Worm (Caenorhabditis elegans): ENCODE results near the gene ZK938.10.

The ZK938.10 gene

DNA sequence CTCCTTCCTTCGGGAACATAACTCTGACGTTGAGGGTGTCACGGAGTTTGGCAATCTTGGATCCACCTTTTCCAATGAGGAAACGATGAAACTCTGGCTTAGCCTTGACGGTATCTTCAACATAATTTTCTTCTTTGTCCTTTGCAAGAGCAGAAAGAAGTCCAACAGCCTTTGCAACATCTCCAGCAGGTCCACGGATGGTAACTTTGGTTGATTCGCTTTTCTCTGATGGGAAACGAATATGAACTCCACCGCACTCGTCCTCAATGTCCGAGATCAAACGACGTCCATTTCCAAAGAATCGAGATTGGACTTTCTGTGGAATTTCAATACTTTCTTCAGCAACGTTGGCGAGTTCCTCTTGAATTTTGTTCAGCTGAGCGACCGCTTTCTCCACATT lies 37.7 kb upstream of the ZK938.10 start:
- TF ChIP-seq ceh-36 (tag; optimal IDR thresholded peaks at IDR 0.05) (no peak), scrt-1 (GFP tag; IDR thresholded peaks at IDR 0.05) (no peak), F13C5.2 (tag; optimal IDR thresholded peaks at IDR 0.05) (no peak), tbx-11 (GFP tag; IDR thresholded peaks at IDR 0.05) (no peak), ama-1 (optimal IDR thresholded peaks at IDR 0.05) (no peak), tbx-37 (GFP tag; conservative IDR thresholded peaks at IDR 0.05) (no peak), hnd-1 (tag; optimal IDR thresholded peaks at IDR 0.05) (no peak), hmg-4 (GFP tag; optimal IDR thresholded peaks at IDR 0.05) (no peak), ets-7 (tag; optimal IDR thresholded peaks at IDR 0.05) (no peak), hmbx-1 (tag; optimal IDR thresholded peaks at IDR 0.05) (no peak), flt-1 (GFP tag; IDR thresholded peaks at IDR 0.05) (no peak), pes-1 (GFP tag; IDR thresholded peaks at IDR 0.05) (no peak), sea-1 (GFP tag; conservative IDR thresholded peaks at IDR 0.05) (no peak), tra-4 (tag; optimal IDR thresholded peaks at IDR 0.05) (no peak), ceh-13 (GFP tag; optimal IDR thresholded peaks at IDR 0.05) (no peak), aly-1 (tag; optimal IDR thresholded peaks at IDR 0.05) (no peak), B0310.2 (tag; optimal IDR thresholded peaks at IDR 0.05) (no peak)

DNA sequence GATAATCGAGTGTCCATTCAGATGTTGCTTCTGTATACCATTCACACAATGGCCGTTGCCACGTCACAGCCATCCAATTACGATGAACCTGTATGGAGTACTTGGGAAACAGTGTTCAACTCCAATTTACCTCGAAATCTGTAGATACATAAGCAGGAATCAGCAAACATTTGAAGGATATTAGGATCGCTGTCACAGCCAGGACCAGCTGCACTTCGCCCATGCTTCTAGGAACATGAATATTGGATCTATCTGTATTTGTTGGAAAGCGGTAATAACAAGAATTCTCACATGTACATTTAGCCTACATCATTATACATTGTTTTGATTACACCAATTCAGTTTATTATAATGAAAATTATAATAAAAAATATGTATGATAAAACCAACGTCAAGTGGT lies 35.4 kb upstream of the ZK938.10 start, which contains the start of gene algn-8:
Gene algn-8 (minus strand): TSS at position 227 of the 400 bp plus-strand sequence.
- TF ChIP-seq hnd-1 (tag; optimal IDR thresholded peaks at IDR 0.05), result no peak
- no peak for TF ChIP-seq tbx-11 (GFP tag; IDR thresholded peaks at IDR 0.05)
- no peak for TF ChIP-seq F13C5.2 (tag; optimal IDR thresholded peaks at IDR 0.05)
- no peak for TF ChIP-seq aly-1 (tag; optimal IDR thresholded peaks at IDR 0.05)
- no peak for TF ChIP-seq ets-7 (tag; optimal IDR thresholded peaks at IDR 0.05)
- TF ChIP-seq ama-1 (optimal IDR thresholded peaks at IDR 0.05), result no peak

DNA sequence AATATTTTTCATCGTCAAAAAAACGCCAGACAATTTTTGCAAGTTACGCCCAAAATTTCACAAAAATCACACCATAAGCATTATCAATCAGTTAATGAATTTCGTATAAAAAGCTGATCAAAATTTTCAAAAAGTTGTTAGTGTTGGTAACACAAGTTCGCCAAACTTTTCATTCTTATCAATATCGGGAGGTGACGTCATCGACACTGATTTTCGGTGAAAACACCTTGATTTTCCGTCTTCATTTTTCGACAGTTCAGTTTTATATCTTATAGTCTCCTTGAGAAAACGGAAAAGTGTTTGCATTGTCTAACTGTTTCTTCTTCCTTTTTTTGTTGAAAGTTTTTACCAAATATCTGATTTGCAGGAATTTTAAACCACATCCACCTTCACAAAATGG lies 30.0 kb upstream of the ZK938.10 start, which contains the start of gene C08H9.15:
Gene C08H9.15 (plus strand): TSS at position 368 of the 400 bp plus-strand sequence.
- TF ChIP-seq sea-1 (GFP tag; conservative IDR thresholded peaks at IDR 0.05), result no peak
- TF ChIP-seq aly-1 (tag; optimal IDR thresholded peaks at IDR 0.05), result no peak
- no peak for TF ChIP-seq ets-7 (tag; optimal IDR thresholded peaks at IDR 0.05)
- no peak for TF ChIP-seq ama-1 (optimal IDR thresholded peaks at IDR 0.05)
- no peak for TF ChIP-seq B0310.2 (tag; optimal IDR thresholded peaks at IDR 0.05)
- no peak for TF ChIP-seq hmg-4 (GFP tag; optimal IDR thresholded peaks at IDR 0.05)
- TF ChIP-seq hmbx-1 (tag; optimal IDR thresholded peaks at IDR 0.05), result no peak
- TF ChIP-seq pes-1 (GFP tag; IDR thresholded peaks at IDR 0.05), result no peak
- TF ChIP-seq F13C5.2 (tag; optimal IDR thresholded peaks at IDR 0.05), result no peak
- TF ChIP-seq tbx-37 (GFP tag; conservative IDR thresholded peaks at IDR 0.05), result no peak
- TF ChIP-seq flt-1 (GFP tag; IDR thresholded peaks at IDR 0.05), result no peak
- TF ChIP-seq hnd-1 (tag; optimal IDR thresholded peaks at IDR 0.05), result no peak
- no peak for TF ChIP-seq ceh-13 (GFP tag; optimal IDR thresholded peaks at IDR 0.05)
- TF ChIP-seq scrt-1 (GFP tag; IDR thresholded peaks at IDR 0.05), result no peak
- TF ChIP-seq ceh-36 (tag; optimal IDR thresholded peaks at IDR 0.05), result no peak
- no peak for TF ChIP-seq tra-4 (tag; optimal IDR thresholded peaks at IDR 0.05)
- TF ChIP-seq tbx-11 (GFP tag; IDR thresholded peaks at IDR 0.05), result no peak

DNA sequence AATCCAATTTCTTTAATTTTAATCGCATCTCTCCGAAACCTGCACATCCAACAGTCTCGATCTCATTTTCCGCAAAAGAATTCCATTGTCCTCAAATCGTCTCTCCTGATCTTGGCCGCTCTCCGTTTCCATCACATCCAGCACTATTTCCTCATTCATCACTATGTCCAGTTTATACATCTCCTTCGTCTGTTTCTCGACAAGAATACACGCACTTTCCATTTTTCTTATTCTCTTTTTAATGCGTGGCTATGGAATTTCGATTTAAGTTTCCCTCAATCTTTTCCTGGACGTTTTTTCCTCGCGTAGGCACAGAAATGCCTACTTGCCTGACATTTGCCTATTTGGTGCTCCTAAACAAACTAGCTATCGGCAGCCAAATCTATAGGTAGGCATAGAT lies 29.0 kb upstream of the ZK938.10 start:
- TF ChIP-seq ceh-13 (GFP tag; optimal IDR thresholded peaks at IDR 0.05) (no peak), sea-1 (GFP tag; conservative IDR thresholded peaks at IDR 0.05) (no peak), flt-1 (GFP tag; IDR thresholded peaks at IDR 0.05) (no peak), F13C5.2 (tag; optimal IDR thresholded peaks at IDR 0.05) (no peak), tbx-11 (GFP tag; IDR thresholded peaks at IDR 0.05) (no peak), B0310.2 (tag; optimal IDR thresholded peaks at IDR 0.05) (no peak), aly-1 (tag; optimal IDR thresholded peaks at IDR 0.05) (no peak), ets-7 (tag; optimal IDR thresholded peaks at IDR 0.05) (no peak)

DNA sequence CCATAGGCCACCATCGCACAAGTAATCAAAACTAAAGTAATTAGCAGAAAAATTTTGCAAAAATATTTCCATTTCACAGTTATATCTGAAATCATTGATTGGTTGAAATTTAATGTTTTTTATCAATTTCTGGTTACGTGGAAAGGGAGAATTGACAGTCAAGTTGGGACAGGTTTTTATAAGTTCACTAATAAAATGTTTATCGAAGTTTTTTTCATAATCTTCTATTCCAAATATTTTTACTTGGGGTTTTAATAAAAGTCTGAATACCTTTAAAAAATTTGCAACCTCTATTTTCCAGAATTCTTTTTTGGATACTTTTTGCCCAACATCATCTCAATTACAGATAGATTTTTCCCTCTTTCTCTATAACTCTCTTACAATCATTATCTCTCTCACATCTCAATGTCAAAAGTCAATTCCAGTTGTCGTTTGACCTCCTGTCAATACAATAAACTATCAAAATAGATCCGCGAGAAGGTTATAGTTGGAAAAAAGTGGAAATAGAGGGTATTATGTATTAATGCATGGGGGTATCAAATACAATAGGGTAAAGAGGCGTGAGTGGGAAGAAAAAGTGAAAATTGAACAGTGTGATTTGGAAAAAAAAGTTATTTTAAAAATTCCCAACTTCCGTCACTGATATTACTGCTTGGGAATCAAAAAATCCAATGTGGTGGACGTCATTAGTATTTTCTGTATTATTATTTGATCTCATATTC lies 23.8 kb upstream of the ZK938.10 start, which contains the start of the genes chil-2 and ctsa-3.2:
Gene chil-2 (minus strand): TSS at position 101 of the 722 bp plus-strand sequence.
Gene ctsa-3.2 (plus strand): TSS at position 672 of the 722 bp plus-strand sequence.
- TF ChIP-seq ceh-13 (GFP tag; optimal IDR thresholded peaks at IDR 0.05) (no peak), tbx-11 (GFP tag; IDR thresholded peaks at IDR 0.05) (no peak), ceh-36 (tag; optimal IDR thresholded peaks at IDR 0.05) (no peak), flt-1 (GFP tag; IDR thresholded peaks at IDR 0.05) (no peak), ets-7 (tag; optimal IDR thresholded peaks at IDR 0.05) (no peak), tbx-37 (GFP tag; conservative IDR thresholded peaks at IDR 0.05) (no peak), hmbx-1 (tag; optimal IDR thresholded peaks at IDR 0.05) (no peak), scrt-1 (GFP tag; IDR thresholded peaks at IDR 0.05) (no peak), hnd-1 (tag; optimal IDR thresholded peaks at IDR 0.05) (no peak), hmg-4 (GFP tag; optimal IDR thresholded peaks at IDR 0.05) (no peak), pes-1 (GFP tag; IDR thresholded peaks at IDR 0.05) (no peak), B0310.2 (tag; optimal IDR thresholded peaks at IDR 0.05) (no peak)

DNA sequence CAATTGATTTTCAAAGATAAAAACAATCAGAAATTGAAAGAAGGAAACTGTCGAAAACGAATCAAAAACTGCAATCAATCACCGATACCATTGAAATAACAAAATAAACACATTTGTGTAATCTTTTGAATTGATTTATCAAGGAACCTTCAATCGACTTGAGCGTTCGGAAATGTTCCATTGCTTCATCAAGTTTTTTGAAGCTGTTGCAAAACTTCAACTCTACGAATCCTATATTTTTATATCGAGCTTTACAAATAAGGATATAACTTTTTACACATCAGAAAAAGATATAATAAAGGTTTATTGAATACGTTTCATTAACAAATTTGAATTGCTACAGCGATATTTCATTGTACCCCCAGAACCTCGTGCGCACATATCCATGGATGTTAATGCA lies 22.1 kb upstream of the ZK938.10 start, which contains the start of gene chil-8:
Gene chil-8 (minus strand): TSS at position 101 of the 400 bp plus-strand sequence.
- no peak for TF ChIP-seq hmbx-1 (tag; optimal IDR thresholded peaks at IDR 0.05)
- TF ChIP-seq ama-1 (optimal IDR thresholded peaks at IDR 0.05), result no peak
- no peak for TF ChIP-seq hnd-1 (tag; optimal IDR thresholded peaks at IDR 0.05)
- TF ChIP-seq scrt-1 (GFP tag; IDR thresholded peaks at IDR 0.05), result no peak
- no peak for TF ChIP-seq tbx-37 (GFP tag; conservative IDR thresholded peaks at IDR 0.05)

DNA sequence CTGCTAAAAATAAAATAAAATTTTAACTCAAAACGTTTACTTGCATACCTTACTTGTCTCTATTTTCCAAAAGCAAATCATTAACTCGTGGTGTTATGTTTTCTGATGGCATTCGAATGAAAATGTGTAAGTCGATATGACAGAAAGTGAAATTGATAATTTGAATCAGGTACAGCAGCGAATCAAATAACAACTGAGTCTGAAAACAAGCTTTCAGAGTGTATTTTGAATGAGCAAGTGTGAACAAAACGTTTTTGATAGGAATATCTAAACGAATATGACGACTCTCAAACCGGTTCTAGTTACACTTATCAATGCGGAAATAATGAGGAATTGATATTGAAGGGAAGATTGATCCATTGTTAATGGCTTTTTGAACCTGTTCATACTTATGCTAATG lies 20.2 kb upstream of the ZK938.10 start, which contains the start of gene chil-7:
Gene chil-7 (minus strand): TSS at position 112 of the 400 bp plus-strand sequence.
- TF ChIP-seq flt-1 (GFP tag; IDR thresholded peaks at IDR 0.05), result no peak
- TF ChIP-seq ceh-36 (tag; optimal IDR thresholded peaks at IDR 0.05), result no peak
- no peak for TF ChIP-seq B0310.2 (tag; optimal IDR thresholded peaks at IDR 0.05)
- TF ChIP-seq hnd-1 (tag; optimal IDR thresholded peaks at IDR 0.05), result no peak
- no peak for TF ChIP-seq aly-1 (tag; optimal IDR thresholded peaks at IDR 0.05)
- TF ChIP-seq ceh-13 (GFP tag; optimal IDR thresholded peaks at IDR 0.05), result no peak
- no peak for TF ChIP-seq scrt-1 (GFP tag; IDR thresholded peaks at IDR 0.05)
- no peak for TF ChIP-seq pes-1 (GFP tag; IDR thresholded peaks at IDR 0.05)
- TF ChIP-seq tbx-37 (GFP tag; conservative IDR thresholded peaks at IDR 0.05), result no peak
- TF ChIP-seq tbx-11 (GFP tag; IDR thresholded peaks at IDR 0.05), result no peak
- TF ChIP-seq ets-7 (tag; optimal IDR thresholded peaks at IDR 0.05), result no peak
- TF ChIP-seq tra-4 (tag; optimal IDR thresholded peaks at IDR 0.05), result no peak
- no peak for TF ChIP-seq sea-1 (GFP tag; conservative IDR thresholded peaks at IDR 0.05)
- TF ChIP-seq F13C5.2 (tag; optimal IDR thresholded peaks at IDR 0.05), result no peak
- TF ChIP-seq hmbx-1 (tag; optimal IDR thresholded peaks at IDR 0.05), result no peak
